Worm (Caenorhabditis elegans) whole organism, L1 larva: ENCODE results near the gene cnc-5.

Experiments
- aly-2 ChIP-seq: fragments of 150-350 bp; optimal IDR thresholded peaks from 2 replicates; lab custom pipeline; 2014; ENCODE audit warnings: missing biosample characterization, missing genetic modification characterization
- ama-1 ChIP-seq: fragments of 150-350 bp; optimal IDR thresholded peaks from 2 replicates; lab custom pipeline; 2014
- elt-3 ChIP-seq, 6 experiments: fragments of 150-350 bp in 1 of 6; sonication (generic microtip); optimal IDR thresholded peaks; 2 replicates each; lab custom pipeline; 2017 to 2018; ENCODE audit warnings: missing biosample characterization in 6 of 6, missing genetic modification characterization in 6 of 6, inconsistent platforms in 1 of 6
- fos-1 ChIP-seq: fragments of 150-350 bp; optimal IDR thresholded peaks from 2 replicates; lab custom pipeline; 2014; ENCODE audit warnings: missing biosample characterization, missing genetic modification characterization
- lin-35 ChIP-seq, 2 experiments: fragments of 150-350 bp; optimal IDR thresholded peaks; 2 replicates each; lab custom pipeline; 2014; ENCODE audit warnings: missing biosample characterization in 2 of 2, missing genetic modification characterization in 2 of 2, missing genetic modification reagents in 2 of 2
- lsy-2 ChIP-seq, 2 experiments: fragments of 150-350 bp; optimal IDR thresholded peaks; 2 replicates each; lab custom pipeline; 2014; ENCODE audit warnings: missing biosample characterization in 2 of 2, missing genetic modification characterization in 2 of 2
- mep-1 ChIP-seq: fragments of 150-350 bp; optimal IDR thresholded peaks from 2 replicates; lab custom pipeline; 2014; ENCODE audit warnings: missing biosample characterization, missing genetic modification characterization
- nhr-11 ChIP-seq: fragments of 150-350 bp; optimal IDR thresholded peaks from 2 replicates; lab custom pipeline; 2014; ENCODE audit warnings: missing biosample characterization, missing genetic modification characterization
- snpc-4 ChIP-seq: fragments of 150-350 bp; optimal IDR thresholded peaks from 2 replicates; lab custom pipeline; 2014; ENCODE audit warnings: missing biosample characterization, missing genetic modification characterization
- unc-62 ChIP-seq: fragments of 150-350 bp; optimal IDR thresholded peaks from 2 replicates; lab custom pipeline; 2014; ENCODE audit warnings: missing biosample characterization, missing genetic modification reagents, missing genetic modification characterization

DNA sequence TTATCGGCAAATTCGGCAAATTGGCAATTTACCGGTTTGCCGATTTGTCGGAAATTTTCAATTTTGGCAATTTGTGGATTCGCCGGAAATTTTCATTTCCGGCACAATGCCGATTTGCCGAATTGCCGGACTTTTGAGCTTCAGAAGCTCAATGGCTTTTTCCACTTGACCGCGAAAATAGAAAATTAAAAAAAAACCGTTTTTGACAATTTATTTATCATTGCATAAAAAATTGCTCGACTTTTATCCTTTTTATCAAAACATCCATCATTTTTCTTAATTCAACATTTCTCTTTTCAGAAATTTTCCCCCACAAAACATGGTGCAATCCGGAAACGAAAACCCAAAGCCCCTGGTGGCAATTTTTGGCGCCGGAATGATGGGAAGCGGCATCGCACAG, 14.9 kb downstream of the cnc-5 start, which contains the start of gene hacd-1:
- TF ChIP-seq lsy-2 (tag; optimal IDR thresholded peaks at IDR 0.05; lab: Kevin White, UChicago) (no peak), aly-2 (tag; lab: Kevin White, UChicago) (no peak), lin-35 (GFP tag; optimal IDR thresholded peaks at IDR 0.05; lab: Kevin White, UChicago) (no peak), elt-3 (tag; optimal IDR thresholded peaks at IDR 0.05; lab: Kevin White, UChicago) (no peak), snpc-4 (no peak), nhr-11 (tag; lab: Kevin White, UChicago) (no peak), unc-62 (GFP tag; lab: Kevin White, UChicago) (no peak), ama-1 (lab: Kevin White, UChicago) (no peak), mep-1 (tag; lab: Kevin White, UChicago) (no peak), fos-1 (tag; lab: Kevin White, UChicago) (no peak)
